Fruit fly (Drosophila melanogaster) whole organism, wandering third instar larva: Measurements from ENCODE around the gene CG14982.

ENCODE experiments used
- CG32264 ChIP-seq: fragments of 200-800 bp; sonication (Bioruptor generic); optimal IDR thresholded peaks from 2 replicates; lab custom pipeline; 2016; ENCODE audit warnings: missing biosample characterization, missing genetic modification characterization
- CG9705 ChIP-seq: fragments of 200-800 bp; sonication (Bioruptor generic); optimal IDR thresholded peaks from 2 replicates; lab custom pipeline; 2018; ENCODE audit warnings: missing biosample characterization, mild to moderate bottlenecking, missing genetic modification characterization
- CrebA ChIP-seq: fragments of 200-800 bp; sonication (Bioruptor generic); optimal IDR thresholded peaks from 2 replicates; lab custom pipeline; 2016; ENCODE audit warnings: missing biosample characterization, mild to moderate bottlenecking, missing genetic modification characterization, borderline replicate concordance
- Dfd ChIP-seq: fragments of >200 bp; optimal IDR thresholded peaks from 2 replicates; lab custom pipeline; 2017; ENCODE audit warnings: missing biosample characterization, missing genetic modification characterization
- Dif ChIP-seq: fragments of 200-275, 200-300 bp; sonication (Bioruptor generic); optimal IDR thresholded peaks from 2 replicates; lab custom pipeline; 2018; ENCODE audit warnings: missing biosample characterization, missing genetic modification characterization; ENCODE audit not compliant: partially characterized antibody
- HLH106 ChIP-seq: fragments of 200-800 bp; optimal IDR thresholded peaks from 3 replicates; lab custom pipeline; 2019; ENCODE audit warnings: missing biosample characterization, mild to moderate bottlenecking, missing genetic modification characterization, moderate library complexity
- Hr78 ChIP-seq: fragments of >200 bp; optimal IDR thresholded peaks from 2 replicates; lab custom pipeline; 2017; ENCODE audit warnings: missing biosample characterization, missing genetic modification characterization
- Hr83 ChIP-seq: fragments of 200-300 bp; sonication (Bioruptor generic); optimal IDR thresholded peaks from 2 replicates; lab custom pipeline; 2016; ENCODE audit warnings: missing biosample characterization, mild to moderate bottlenecking, missing genetic modification characterization, moderate library complexity; ENCODE audit not compliant: poor library complexity, severe bottlenecking
- Jra ChIP-seq: sonication (Bioruptor generic); optimal IDR thresholded peaks from 2 replicates; lab custom pipeline; 2016; ENCODE audit warnings: missing biosample characterization, missing genetic modification characterization
- Mio ChIP-seq: sonication (Bioruptor generic); optimal IDR thresholded peaks from 2 replicates; lab custom pipeline; 2016; ENCODE audit warnings: missing biosample characterization, missing genetic modification characterization
- Rel ChIP-seq, 2 experiments: fragments of 200-800 bp; sonication (Bioruptor generic) in 1 of 2; optimal IDR thresholded peaks; 2 replicates in 1 of 2; 3 replicates in 1 of 2; lab custom pipeline; 2016 to 2019; ENCODE audit warnings: mild to moderate bottlenecking in 2 of 2, missing biosample characterization in 2 of 2, missing genetic modification characterization in 2 of 2, moderate library complexity in 1 of 2
- Sp1 ChIP-seq: fragments of 200-800 bp; sonication (Bioruptor generic); optimal IDR thresholded peaks from 3 replicates; lab custom pipeline; 2019; ENCODE audit warnings: missing biosample characterization, mild to moderate bottlenecking, missing genetic modification characterization, moderate library complexity
- brk ChIP-seq: fragments of 200-800 bp; sonication (Bioruptor generic); optimal IDR thresholded peaks from 2 replicates; lab custom pipeline; 2016; ENCODE audit warnings: missing biosample characterization, mild to moderate bottlenecking, missing genetic modification characterization
- dl ChIP-seq, 2 experiments: fragments of 175-275, 200-275 bp in 1 of 2; fragments of 200-275 bp in 1 of 2; sonication (Bioruptor generic); optimal IDR thresholded peaks; lab custom pipeline; 2018; ENCODE audit warnings: mild to moderate bottlenecking in 2 of 2, missing biosample characterization in 2 of 2, missing genetic modification characterization in 2 of 2, moderate library complexity in 2 of 2; ENCODE audit not compliant: partially characterized antibody in 2 of 2, insufficient read depth in 1 of 2
- dmrt93B ChIP-seq: fragments of 200-800 bp; sonication (Bioruptor generic); optimal IDR thresholded peaks from 2 replicates; lab custom pipeline; 2018; ENCODE audit warnings: missing biosample characterization, mild to moderate bottlenecking, missing genetic modification characterization
- h ChIP-seq: fragments of 200-800 bp; sonication (Bioruptor generic); optimal IDR thresholded peaks from 3 replicates; lab custom pipeline; 2016; ENCODE audit warnings: missing biosample characterization, mild to moderate bottlenecking, missing genetic modification characterization
- jim ChIP-seq: fragments of 175-275, 200-325 bp; sonication (Bioruptor generic); optimal IDR thresholded peaks from 2 replicates; lab custom pipeline; 2016; ENCODE audit warnings: missing biosample characterization, mild to moderate bottlenecking, missing genetic modification characterization
- lola ChIP-seq: fragments of >200 bp; optimal IDR thresholded peaks from 2 replicates; lab custom pipeline; 2017; ENCODE audit warnings: missing biosample characterization, missing genetic modification characterization
- pan ChIP-seq: fragments of >200 bp; optimal IDR thresholded peaks from 2 replicates; lab custom pipeline; 2017
- psq ChIP-seq: fragments of 200-800 bp; sonication (Bioruptor generic); optimal IDR thresholded peaks from 3 replicates; lab custom pipeline; 2017; ENCODE audit warnings: missing biosample characterization, mild to moderate bottlenecking, missing genetic modification characterization, moderate library complexity
- sage ChIP-seq: fragments of 200-800 bp; sonication (Bioruptor generic); optimal IDR thresholded peaks from 2 replicates; lab custom pipeline; 2016; ENCODE audit warnings: missing biosample characterization, mild to moderate bottlenecking, missing genetic modification characterization
- sv ChIP-seq: fragments of 200-800 bp; sonication (Bioruptor generic); optimal IDR thresholded peaks from 3 replicates; lab custom pipeline; 2016; ENCODE audit warnings: missing biosample characterization, missing genetic modification characterization
- tai ChIP-seq: sonication (Bioruptor generic); optimal IDR thresholded peaks from 2 replicates; lab custom pipeline; 2016; ENCODE audit warnings: missing biosample characterization, missing genetic modification characterization
- usp ChIP-seq: fragments of >200 bp; optimal IDR thresholded peaks from 2 replicates; lab custom pipeline; 2017; ENCODE audit warnings: missing biosample characterization, missing genetic modification characterization
- woc ChIP-seq: sonication (Bioruptor generic); optimal IDR thresholded peaks from 2 replicates; lab custom pipeline; 2016; ENCODE audit warnings: missing biosample characterization, mild to moderate bottlenecking, missing genetic modification characterization

The CG14982 gene

DNA sequence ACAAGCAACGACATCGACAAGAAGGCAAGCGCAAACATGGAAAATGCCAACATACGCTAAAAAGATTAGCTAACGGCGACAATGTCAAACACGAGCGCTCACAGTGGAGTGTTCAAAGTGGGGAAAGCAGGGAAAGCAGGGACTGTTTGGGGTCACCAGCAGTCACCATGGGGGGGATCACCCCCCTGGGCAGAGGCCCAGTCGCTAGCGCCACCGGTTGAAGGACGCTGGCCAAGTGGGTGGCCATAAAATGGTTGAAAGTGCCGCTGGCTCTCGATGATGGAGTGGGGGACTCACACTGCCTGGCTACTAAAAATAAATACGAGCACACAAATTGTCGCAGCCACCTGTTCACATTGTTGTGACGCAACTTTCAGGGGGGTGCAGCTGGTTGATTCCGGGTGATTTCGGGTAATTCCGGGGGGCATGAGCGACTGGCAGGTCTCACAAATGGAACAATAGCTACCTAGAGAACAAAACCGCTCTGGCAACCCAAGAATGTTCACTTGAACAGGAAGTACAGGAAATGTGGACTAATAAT is 18.4 kb downstream of the CG14982 start:
- TF ChIP-seq Dif (GFP tag; lab: Kevin White, UChicago): no peak

DNA sequence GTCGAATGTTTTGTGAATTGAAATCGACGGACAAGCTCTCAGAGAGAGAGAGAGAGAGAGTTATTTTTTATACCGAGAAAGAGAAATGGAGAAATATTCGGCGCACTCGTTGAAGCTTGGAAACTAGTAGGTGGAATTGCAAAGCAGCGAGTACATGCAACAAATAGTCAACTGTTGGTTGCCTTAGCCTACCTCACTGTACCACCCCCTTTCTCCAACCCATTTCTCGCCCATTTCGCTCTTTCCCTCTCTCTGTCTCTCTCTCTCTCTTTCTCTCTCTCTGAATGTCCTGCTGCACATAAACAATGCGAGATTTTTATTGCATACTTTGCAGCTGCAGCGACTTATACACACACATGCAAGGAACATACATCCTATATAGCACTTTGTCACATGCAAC is 21.5 kb downstream of the CG14982 start:
- no peak for TF ChIP-seq usp (GFP tag; lab: Kevin White, UChicago)
- TF ChIP-seq pan (lab: Kevin White, UChicago): no peak
- no peak for TF ChIP-seq dmrt93B (GFP tag; lab: Kevin White, UChicago)
- no peak for TF ChIP-seq h (GFP tag; lab: Kevin White, UChicago)
- peak in 1 of 2 experiments; percentile 4 for TF ChIP-seq dl (GFP tag; optimal IDR thresholded peaks at IDR 0.05; lab: Kevin White, UChicago; ENCODE audit: insufficient read depth in 1 of 2, partially characterized antibody in 2 of 2)
- TF ChIP-seq Hr78 (GFP tag; lab: Kevin White, UChicago): no peak
- peak; percentile 25 for TF ChIP-seq Dif (GFP tag; lab: Kevin White, UChicago)

DNA sequence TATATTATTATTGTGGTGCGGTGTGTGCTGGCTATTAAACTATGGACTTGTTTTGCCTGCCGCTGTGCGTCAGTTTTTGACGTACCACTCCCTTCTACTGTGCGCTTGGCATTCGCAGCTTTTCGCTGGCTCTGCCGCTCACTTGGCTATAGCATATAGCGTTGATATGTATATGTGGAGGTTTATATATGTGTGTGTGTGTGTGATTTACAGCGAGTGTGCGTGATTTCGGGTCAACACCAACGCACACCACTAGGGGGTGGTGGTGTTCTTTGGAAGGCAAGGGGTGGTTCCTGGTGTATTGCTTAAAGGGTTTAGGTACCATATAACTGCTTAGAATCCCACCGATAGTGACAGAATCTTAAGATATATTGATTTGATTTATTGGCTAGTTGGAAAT is 22.2 kb downstream of the CG14982 start, which contains the start of gene CG12605:
CG12605 (minus strand) TSS at position 101 of the 400 bp plus-strand sequence.
- no peak for TF ChIP-seq brk (GFP tag; lab: Kevin White, UChicago)
- no peak for TF ChIP-seq Mio (GFP tag; lab: Kevin White, UChicago)

DNA sequence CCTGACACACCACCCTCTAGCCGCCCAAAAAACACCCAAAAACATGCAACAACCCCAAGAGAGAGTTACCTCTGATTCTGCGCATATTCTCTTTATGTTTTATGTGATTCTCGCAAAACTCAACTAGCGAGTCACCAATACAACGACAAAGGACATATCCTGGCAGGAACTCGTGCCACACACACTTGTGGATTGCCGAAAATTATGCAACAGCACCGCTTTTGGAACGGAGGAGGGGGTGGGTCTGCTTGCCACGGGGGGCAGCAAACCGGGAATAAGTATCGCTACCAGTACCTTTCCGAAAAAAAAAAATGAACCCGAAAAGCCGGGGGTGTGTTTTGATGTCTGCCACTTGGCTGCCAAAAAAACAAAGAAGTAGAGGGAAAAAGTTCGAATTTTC is 22.6 kb downstream of the CG14982 start:
- TF ChIP-seq jim (GFP tag; lab: Kevin White, UChicago): no peak
- no peak for TF ChIP-seq Dfd (GFP tag; lab: Kevin White, UChicago)
- TF ChIP-seq CG9705 (GFP tag; lab: Kevin White, UChicago): no peak

DNA sequence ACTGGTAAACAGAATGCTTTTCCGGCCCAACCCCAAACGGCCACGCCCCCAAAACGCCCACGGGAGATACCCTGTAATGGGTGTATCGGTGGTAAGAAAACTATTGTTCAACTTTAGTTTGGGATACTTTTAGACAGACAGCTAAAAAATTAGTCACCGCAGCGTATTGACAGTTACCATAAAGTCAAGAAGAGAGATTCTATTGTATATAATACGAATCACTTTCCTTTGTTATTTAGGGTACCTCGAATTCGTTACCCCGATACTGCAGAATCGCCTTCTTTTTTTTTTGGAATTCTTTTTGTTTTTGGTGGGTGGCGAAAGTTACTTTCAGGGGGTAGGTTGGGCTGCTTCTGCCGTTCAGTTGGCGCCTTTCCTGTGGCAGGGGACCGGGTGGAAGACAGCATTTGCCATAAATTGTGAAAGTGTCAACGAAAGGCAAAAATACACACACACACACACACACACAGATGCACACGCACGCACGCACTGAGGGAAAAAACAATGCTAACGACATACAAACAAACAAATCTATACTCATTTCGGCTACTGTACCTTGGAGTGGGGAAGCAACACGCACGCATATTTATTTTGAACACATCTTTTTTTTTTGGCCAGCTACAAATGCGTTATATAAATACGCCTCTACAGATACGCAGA is 28.0 kb downstream of the CG14982 start:
- TF ChIP-seq Dfd (GFP tag; lab: Kevin White, UChicago) (peak; percentile 53), CG32264 (GFP tag; lab: Kevin White, UChicago) (no peak), woc (no peak), tai (no peak), sv (GFP tag; lab: Kevin White, UChicago) (peak; percentile 6)

DNA sequence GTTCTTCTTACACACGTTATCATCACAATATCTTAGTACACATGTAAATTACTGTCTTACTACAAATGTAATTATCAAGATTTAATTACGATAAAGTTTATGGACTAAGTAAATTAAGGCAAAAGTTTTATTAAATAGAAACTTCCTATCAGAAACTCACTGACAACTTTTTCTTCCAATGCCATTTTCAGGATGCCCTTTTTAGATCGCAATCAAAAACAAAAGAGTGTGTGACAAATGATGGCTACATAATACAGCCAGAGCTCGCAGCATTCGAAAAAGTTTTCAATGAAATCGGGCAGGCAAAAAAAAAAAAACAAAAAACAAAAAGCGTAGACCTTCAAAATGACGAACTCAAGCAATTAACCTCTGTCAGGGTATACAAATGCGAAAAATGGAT is 30.1 kb downstream of the CG14982 start, which contains the start of gene CG43915:
CG43915 (plus strand) TSS at position 301 of the 400 bp plus-strand sequence.
- TF ChIP-seq sage (GFP tag; lab: Kevin White, UChicago) (no peak), CG32264 (GFP tag; lab: Kevin White, UChicago) (no peak), Rel (GFP tag; optimal IDR thresholded peaks at IDR 0.05; lab: Kevin White, UChicago) (no peak), Rel (tag; optimal IDR thresholded peaks at IDR 0.05; lab: Kevin White, UChicago) (no peak), Jra (GFP tag; lab: Kevin White, UChicago) (no peak), h (GFP tag; lab: Kevin White, UChicago) (no peak), Sp1 (GFP tag; lab: Kevin White, UChicago) (no peak), Mio (GFP tag; lab: Kevin White, UChicago) (no peak), lola (GFP tag; lab: Kevin White, UChicago) (no peak)

DNA sequence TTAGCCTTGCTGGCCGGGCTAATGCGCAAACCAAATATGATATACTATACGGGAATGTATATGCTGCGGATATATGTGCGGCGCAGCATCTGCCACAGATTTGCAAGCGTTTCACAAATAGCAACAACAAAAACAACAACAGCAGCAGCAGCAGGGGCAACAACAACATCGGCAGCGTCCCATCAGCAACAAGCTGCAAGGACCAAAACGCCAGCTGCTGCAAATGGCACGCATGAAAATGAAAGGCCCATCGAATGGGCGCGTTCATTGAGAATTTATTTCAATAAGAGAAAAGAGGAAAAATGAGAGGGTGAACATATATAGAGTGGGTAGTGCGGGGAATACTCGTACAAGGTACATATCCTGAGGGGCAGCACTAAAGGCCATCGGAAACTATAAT is 33.9 kb downstream of the CG14982 start:
- TF ChIP-seq woc (no peak), CrebA (GFP tag; lab: Kevin White, UChicago) (no peak), Mio (GFP tag; lab: Kevin White, UChicago) (no peak), Sp1 (GFP tag; lab: Kevin White, UChicago) (no peak), dmrt93B (GFP tag; lab: Kevin White, UChicago) (no peak), Hr78 (GFP tag; lab: Kevin White, UChicago) (no peak), h (GFP tag; lab: Kevin White, UChicago) (no peak), sv (GFP tag; lab: Kevin White, UChicago) (no peak), Hr83 (no peak), HLH106 (no peak), psq (no peak)
- TF ChIP-seq, all 38 proteins: peak for 0
